Fruit fly (Drosophila melanogaster): ENCODE measurements around the gene rux.

rux gene

dm6 chrX:6077686-6078085 lies 40.1 kb upstream of the rux start, which contains the start of gene CG4666:
CG4666 (minus strand) TSS chrX:6077786.
- TF ChIP-seq h (GFP tag; optimal IDR thresholded peaks at IDR 0.05) (no peak), Sp1 (GFP tag; optimal IDR thresholded peaks at IDR 0.05) (no peak), pan (optimal IDR thresholded peaks at IDR 0.05) (no peak), Hr78 (GFP tag; optimal IDR thresholded peaks at IDR 0.05) (no peak), Dfd (GFP tag; optimal IDR thresholded peaks at IDR 0.05) (no peak), dmrt93B (GFP tag; optimal IDR thresholded peaks at IDR 0.05) (no peak), OdsH (GFP tag; optimal IDR thresholded peaks at IDR 0.05) (no peak), N (GFP tag; optimal IDR thresholded peaks at IDR 0.05) (no peak), GATAd (GFP tag; optimal IDR thresholded peaks at IDR 0.05) (no peak)

DNA sequence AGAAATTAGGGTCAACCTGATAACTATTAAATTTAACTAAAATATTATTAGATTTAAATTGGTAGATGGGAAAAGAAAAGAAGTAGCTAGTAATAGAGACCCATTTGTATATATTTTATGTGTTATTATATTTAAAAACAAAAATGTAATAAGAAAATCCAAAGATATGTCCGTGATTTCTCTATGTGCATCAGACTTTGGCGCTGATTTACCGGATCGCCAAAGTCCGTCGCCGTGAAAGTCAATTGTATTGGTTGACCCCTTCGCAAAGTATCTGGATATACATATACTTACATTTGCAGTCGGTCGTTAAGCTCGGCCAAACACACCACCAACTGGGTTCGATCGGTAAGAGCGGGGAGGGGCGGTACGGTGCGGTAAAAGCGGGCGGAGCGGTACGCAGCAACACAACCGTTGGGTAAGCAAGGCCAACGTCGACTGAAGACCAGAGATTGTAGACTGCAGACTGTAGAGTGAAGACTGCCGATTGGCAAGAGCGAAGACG lies 39.5 kb upstream of the rux start:
- TF ChIP-seq h (GFP tag; optimal IDR thresholded peaks at IDR 0.05) (peak; percentile 38), br (GFP tag; optimal IDR thresholded peaks at IDR 0.05) (no peak), Vsx2 (GFP tag; optimal IDR thresholded peaks at IDR 0.05; ENCODE audit: partially characterized antibody) (no peak), OdsH (GFP tag; optimal IDR thresholded peaks at IDR 0.05) (peak; percentile 56), rgr (GFP tag; optimal IDR thresholded peaks at IDR 0.05) (peak; percentile 40), fru (GFP tag; optimal IDR thresholded peaks at IDR 0.05) (peak; percentile 12), Rel (GFP tag; optimal IDR thresholded peaks at IDR 0.05) (no peak), Rel (tag; optimal IDR thresholded peaks at IDR 0.05) (no peak), Hnf4 (GFP tag; optimal IDR thresholded peaks at IDR 0.05) (peak; percentile 52), foxo (GFP tag; optimal IDR thresholded peaks at IDR 0.05) (peak in 1 of 2 experiments; percentile 50), woc (GFP tag; optimal IDR thresholded peaks at IDR 0.05) (no peak), Sp1 (GFP tag; optimal IDR thresholded peaks at IDR 0.05) (peak; percentile 69), psq (GFP tag; optimal IDR thresholded peaks at IDR 0.05) (peak; percentile 43), HLH106 (tag; optimal IDR thresholded peaks at IDR 0.05) (peak; percentile 63), CG9705 (GFP tag; optimal IDR thresholded peaks at IDR 0.05) (peak; percentile 25)

- TF ChIP-seq jim (GFP tag; optimal IDR thresholded peaks at IDR 0.05) (no peak), brk (GFP tag; optimal IDR thresholded peaks at IDR 0.05) (no peak), Hr78 (GFP tag; optimal IDR thresholded peaks at IDR 0.05) (no peak), HLH106 (tag; optimal IDR thresholded peaks at IDR 0.05) (no peak), psq (GFP tag; optimal IDR thresholded peaks at IDR 0.05) (no peak), Myc (optimal IDR thresholded peaks at IDR 0.05) (no peak), Hnf4 (GFP tag; optimal IDR thresholded peaks at IDR 0.05) (no peak), CG9705 (GFP tag; optimal IDR thresholded peaks at IDR 0.05) (no peak), foxo (GFP tag; optimal IDR thresholded peaks at IDR 0.05) (no peak), Hr83 (GFP tag; optimal IDR thresholded peaks at IDR 0.05; ENCODE audit: poor library complexity, severe bottlenecking) (no peak), rgr (GFP tag; optimal IDR thresholded peaks at IDR 0.05) (no peak), Abd-B (GFP tag; optimal IDR thresholded peaks at IDR 0.05) (no peak), usp (GFP tag; optimal IDR thresholded peaks at IDR 0.05) (no peak), Dif (GFP tag; optimal IDR thresholded peaks at IDR 0.05; ENCODE audit: partially characterized antibody) (no peak), sage (GFP tag; optimal IDR thresholded peaks at IDR 0.05) (no peak), sv (GFP tag; optimal IDR thresholded peaks at IDR 0.05) (no peak), dmrt93B (GFP tag; optimal IDR thresholded peaks at IDR 0.05) (no peak), woc (GFP tag; optimal IDR thresholded peaks at IDR 0.05) (no peak), Sp1 (GFP tag; optimal IDR thresholded peaks at IDR 0.05) (no peak), N (GFP tag; optimal IDR thresholded peaks at IDR 0.05) (no peak)
These were observed 38.0 kb upstream of the rux start for dm6 chrX:6075586-6075985.

DNA sequence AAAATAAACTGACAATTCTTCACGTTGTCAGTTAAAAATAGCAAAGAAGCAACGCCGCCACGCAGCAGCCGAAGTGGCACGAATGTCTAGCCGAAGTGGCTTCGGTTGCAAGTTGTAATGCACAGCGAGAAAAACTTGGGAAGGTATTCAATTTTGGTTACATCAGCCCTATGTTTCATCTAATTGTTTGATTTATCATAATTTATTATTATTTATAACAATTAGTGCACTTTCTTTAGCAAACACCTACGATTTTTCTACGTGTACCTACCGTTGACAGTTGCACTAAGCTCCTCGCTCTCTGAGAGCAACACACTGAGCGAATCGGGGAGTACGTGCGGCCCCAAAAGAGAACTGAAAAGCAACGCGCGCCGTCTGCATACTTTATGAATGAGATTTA lies 37.2 kb upstream of the rux start, which contains the start of gene Tsp5D:
Tsp5D (minus strand) TSS at position 13 of the 400 bp plus-strand sequence.
- TF ChIP-seq foxo (GFP tag; optimal IDR thresholded peaks at IDR 0.05) (peak in 1 of 2 experiments; percentile 19), N (GFP tag; optimal IDR thresholded peaks at IDR 0.05) (no peak), OdsH (GFP tag; optimal IDR thresholded peaks at IDR 0.05) (no peak), HLH106 (tag; optimal IDR thresholded peaks at IDR 0.05) (peak; percentile 46), sv (GFP tag; optimal IDR thresholded peaks at IDR 0.05) (peak; percentile 56), dmrt93B (GFP tag; optimal IDR thresholded peaks at IDR 0.05) (no peak), Dfd (GFP tag; optimal IDR thresholded peaks at IDR 0.05) (no peak), fru (GFP tag; optimal IDR thresholded peaks at IDR 0.05) (peak; percentile 26), Hr78 (GFP tag; optimal IDR thresholded peaks at IDR 0.05) (no peak), h (GFP tag; optimal IDR thresholded peaks at IDR 0.05) (peak; percentile 38), psq (GFP tag; optimal IDR thresholded peaks at IDR 0.05) (peak; percentile 11), CG32264 (GFP tag; optimal IDR thresholded peaks at IDR 0.05) (no peak)

DNA sequence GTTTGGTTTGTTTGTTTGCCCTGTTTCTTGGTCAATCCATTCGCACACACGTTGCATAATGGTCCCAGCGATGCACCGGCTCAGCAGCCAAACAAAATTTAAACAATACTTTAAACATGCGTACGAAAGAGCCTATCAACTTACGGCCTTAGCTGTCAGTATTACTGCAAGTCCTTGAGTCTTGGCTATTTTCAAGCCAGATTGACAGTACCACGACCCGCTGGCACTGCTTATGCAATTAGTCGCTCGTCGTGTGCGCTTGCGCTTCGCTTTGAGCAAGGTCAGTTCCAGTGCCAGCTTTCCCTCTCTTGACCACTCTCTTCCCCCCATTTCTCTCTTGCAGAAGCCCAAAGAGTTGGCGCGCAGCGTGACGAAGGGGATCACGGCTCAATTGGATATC lies 31.1 kb upstream of the rux start:
- no peak for TF ChIP-seq CrebA (GFP tag; optimal IDR thresholded peaks at IDR 0.05; ENCODE audit: borderline replicate concordance)
- no peak for TF ChIP-seq sage (GFP tag; optimal IDR thresholded peaks at IDR 0.05)
- TF ChIP-seq psq (GFP tag; optimal IDR thresholded peaks at IDR 0.05): no peak
- no peak for TF ChIP-seq h (GFP tag; optimal IDR thresholded peaks at IDR 0.05)
- TF ChIP-seq Hr83 (GFP tag; optimal IDR thresholded peaks at IDR 0.05; ENCODE audit: poor library complexity, severe bottlenecking): no peak
- no peak for TF ChIP-seq usp (GFP tag; optimal IDR thresholded peaks at IDR 0.05)
- no peak for TF ChIP-seq rgr (GFP tag; optimal IDR thresholded peaks at IDR 0.05)
- no peak for TF ChIP-seq Myc (optimal IDR thresholded peaks at IDR 0.05)

Data from whole organism, wandering third instar larva.